Worm (Caenorhabditis elegans): ENCODE data around the gene D1086.17.
"Not testable (repeated sequence)": the region's sequence is repeated elsewhere in the genome, so short reads cannot be mapped to it uniquely, and the experiment has no call there.

Gene D1086.17

DNA sequence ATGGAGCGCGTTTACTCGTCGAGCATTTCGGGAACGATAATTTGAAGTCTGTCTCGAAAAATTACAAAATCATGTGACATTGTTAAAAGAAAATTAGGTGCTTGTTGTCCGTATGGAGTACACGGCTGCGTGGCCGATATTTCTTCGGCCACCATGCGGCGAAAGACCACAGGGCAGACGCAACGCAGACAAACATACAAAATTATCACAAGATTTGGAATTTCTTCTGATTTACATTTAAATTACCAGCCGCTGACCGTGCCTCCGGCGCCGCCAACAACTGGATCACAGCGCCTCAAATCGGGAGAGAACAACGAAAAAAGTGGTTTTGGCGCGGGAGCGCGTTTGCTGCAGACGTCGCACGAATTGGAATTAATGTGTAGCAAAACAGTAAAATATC is 12.6 kb upstream of the D1086.17 start:
- TF ChIP-seq hlh-8 (tag; optimal IDR thresholded peaks at IDR 0.05) (peak; percentile 85), mec-3 (tag; optimal IDR thresholded peaks at IDR 0.05; ENCODE audit: borderline replicate concordance) (peak; percentile 83), tbx-2 (tag; optimal IDR thresholded peaks at IDR 0.05) (peak; percentile 91), C08G9.2 (tag; optimal IDR thresholded peaks at IDR 0.05) (peak; percentile 99), dve-1 (tag; optimal IDR thresholded peaks at IDR 0.05) (peak; percentile 9), nfya-1 (tag; optimal IDR thresholded peaks at IDR 0.05) (peak; percentile 37), ref-2 (tag; optimal IDR thresholded peaks at IDR 0.05) (peak; percentile 91), fax-1 (tag; optimal IDR thresholded peaks at IDR 0.05) (peak; percentile 54), dmd-4 (tag; optimal IDR thresholded peaks at IDR 0.05; ENCODE audit: borderline replicate concordance) (peak; percentile 43), ceh-31 (tag; optimal IDR thresholded peaks at IDR 0.05) (peak; percentile 92), ceh-2 (tag; optimal IDR thresholded peaks at IDR 0.05) (peak; percentile 92), ceh-34 (tag; optimal IDR thresholded peaks at IDR 0.05) (peak; percentile 3), unc-3 (GFP tag; conservative IDR thresholded peaks at IDR 0.05) (0 out of 2 replicates have a peak, but pooled peaks have one; percentile 40), rnt-1 (tag; optimal IDR thresholded peaks at IDR 0.05) (peak; percentile 84), ceh-14 (tag; optimal IDR thresholded peaks at IDR 0.05) (peak; percentile 65), unc-55 (GFP tag; optimal IDR thresholded peaks at IDR 0.05) (peak; percentile 39), elt-2 (tag; optimal IDR thresholded peaks at IDR 0.05) (peak; percentile 58), sdc-2 (tag; optimal IDR thresholded peaks at IDR 0.05) (peak; percentile 66), ets-4 (tag; optimal IDR thresholded peaks at IDR 0.05) (peak; percentile 97), lim-6 (tag; optimal IDR thresholded peaks at IDR 0.05) (peak; percentile 35), F13H6.1 (tag; optimal IDR thresholded peaks at IDR 0.05) (peak; percentile 53), fkh-6 (tag; optimal IDR thresholded peaks at IDR 0.05) (peak; percentile 50), tbx-7 (tag; optimal IDR thresholded peaks at IDR 0.05) (peak; percentile 91), pqm-1 (tag; optimal IDR thresholded peaks at IDR 0.05) (peak; percentile 44), ceh-18 (tag; optimal IDR thresholded peaks at IDR 0.05) (peak; percentile 76), ztf-16 (tag; optimal IDR thresholded peaks at IDR 0.05) (peak; percentile 16), hlh-6 (tag; optimal IDR thresholded peaks at IDR 0.05) (peak; percentile 62), unc-42 (tag; optimal IDR thresholded peaks at IDR 0.05) (peak; percentile 66), zip-5 (tag; optimal IDR thresholded peaks at IDR 0.05) (peak; percentile 75), hlh-30 (tag; optimal IDR thresholded peaks at IDR 0.05; ENCODE audit: insufficient read depth) (peak; percentile 90)
- TF ChIP-seq unc-3 (tag; optimal IDR thresholded peaks at IDR 0.05) = not testable (repeated sequence)

DNA sequence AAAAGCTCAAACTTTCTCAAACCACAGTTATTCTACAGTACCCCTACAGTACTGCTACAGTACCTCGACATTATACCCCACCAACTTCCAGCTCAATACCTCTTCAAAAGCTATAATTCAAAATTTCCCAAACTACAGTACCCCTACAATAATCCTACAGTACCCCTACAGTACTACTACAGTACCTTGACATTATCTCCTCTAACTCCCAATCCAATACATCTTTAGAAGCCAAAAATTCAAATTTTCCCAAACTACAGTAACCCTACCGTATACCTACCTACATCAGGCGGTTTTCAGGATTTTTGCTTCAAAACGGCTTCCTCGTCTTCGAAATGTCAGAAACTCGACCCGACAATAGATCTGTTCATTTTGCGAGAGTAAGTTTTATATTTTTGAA is 10.1 kb upstream of the D1086.17 start, which contains the start of gene F58D12.3:
Gene F58D12.3, plus strand, starts transcription at position 301 of the 400 bp plus-strand sequence.
- no peak for TF ChIP-seq gmeb-2 (tag; optimal IDR thresholded peaks at IDR 0.05)
- TF ChIP-seq sox-4 (tag; optimal IDR thresholded peaks at IDR 0.05) = no peak
- no peak for TF ChIP-seq pha-2 (tag; optimal IDR thresholded peaks at IDR 0.05)
- no peak for TF ChIP-seq rnt-1 (tag; optimal IDR thresholded peaks at IDR 0.05)
- no peak for TF ChIP-seq pat-9 (tag; optimal IDR thresholded peaks at IDR 0.05)
- no peak for TF ChIP-seq ref-2 (tag; optimal IDR thresholded peaks at IDR 0.05)

DNA sequence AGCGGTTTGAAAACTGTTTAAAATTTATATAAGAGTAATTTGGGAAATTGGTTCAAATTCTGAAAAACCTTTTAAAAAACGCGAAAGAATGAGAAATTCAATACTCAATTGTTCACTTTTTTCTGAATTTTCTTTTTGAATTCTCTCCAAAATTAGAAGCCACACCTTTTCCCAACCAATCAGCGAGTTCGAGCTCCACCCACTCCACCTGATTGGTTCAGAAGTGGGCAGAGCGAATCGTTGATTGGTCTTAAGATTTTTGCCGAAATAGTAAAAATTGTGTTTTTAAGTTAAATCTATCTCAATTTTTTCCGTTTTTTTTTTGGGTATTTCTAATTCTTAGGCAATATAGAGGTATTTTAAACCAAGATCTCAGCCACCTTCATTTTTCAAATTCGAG is 3.7 kb upstream of the D1086.17 start:
- TF ChIP-seq nfya-1 (tag; optimal IDR thresholded peaks at IDR 0.05) (peak; percentile 94), ahr-1 (tag; optimal IDR thresholded peaks at IDR 0.05) (no peak)

DNA sequence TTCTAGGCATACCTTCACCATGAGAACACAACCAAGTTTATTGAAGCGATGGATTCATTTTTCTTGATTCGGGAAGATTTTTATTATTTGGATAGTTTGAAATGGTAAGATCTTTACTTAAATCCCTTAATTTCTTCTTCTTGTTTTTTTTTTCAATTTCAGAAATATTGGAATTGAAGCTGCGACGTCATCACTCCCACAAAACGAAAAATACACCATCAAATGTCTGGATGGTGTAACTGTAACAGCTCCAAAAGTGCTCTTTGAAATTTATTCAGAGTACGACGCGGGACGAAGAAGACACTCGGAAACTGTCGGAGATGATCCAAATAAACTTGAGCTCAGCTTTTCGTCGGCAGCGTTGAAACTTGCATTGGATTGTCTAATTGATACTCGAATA is 3.2 kb upstream of the D1086.17 start, which contains the start of gene D1086.21:
Gene D1086.21, plus strand, starts transcription at position 301 of the 400 bp plus-strand sequence.
- TF ChIP-seq unc-42 (tag; optimal IDR thresholded peaks at IDR 0.05) (no peak), hlh-15 (tag; optimal IDR thresholded peaks at IDR 0.05) (no peak), ceh-34 (tag; optimal IDR thresholded peaks at IDR 0.05) (no peak), pat-9 (tag; optimal IDR thresholded peaks at IDR 0.05) (no peak), sdc-2 (tag; optimal IDR thresholded peaks at IDR 0.05) (no peak), ttx-3 (tag; optimal IDR thresholded peaks at IDR 0.05) (no peak), gmeb-2 (tag; optimal IDR thresholded peaks at IDR 0.05) (no peak)
